Fruit fly (Drosophila melanogaster) whole organism, wandering third instar larva: ENCODE results near the gene CG42299.

Source experiments
- Dfd ChIP-seq: fragments of >200 bp; optimal IDR thresholded peaks from 2 replicates; lab custom pipeline; 2017; ENCODE audit warnings: missing biosample characterization, missing genetic modification characterization
- h ChIP-seq: fragments of 200-800 bp; sonication (Bioruptor generic); optimal IDR thresholded peaks from 3 replicates; lab custom pipeline; 2016; ENCODE audit warnings: missing biosample characterization, mild to moderate bottlenecking, missing genetic modification characterization
- pan ChIP-seq: fragments of >200 bp; optimal IDR thresholded peaks from 2 replicates; lab custom pipeline; 2017
- rgr ChIP-seq: fragments of 200-800 bp; sonication (Bioruptor generic); optimal IDR thresholded peaks from 3 replicates; lab custom pipeline; 2016; ENCODE audit warnings: missing biosample characterization, mild to moderate bottlenecking, missing genetic modification characterization
- sage ChIP-seq: fragments of 200-800 bp; sonication (Bioruptor generic); optimal IDR thresholded peaks from 2 replicates; lab custom pipeline; 2016; ENCODE audit warnings: missing biosample characterization, mild to moderate bottlenecking, missing genetic modification characterization

dm6 chrX:15529197-15529596 lies 46.3 kb downstream of the CG42299 start:
- TF ChIP-seq pan (no peak), rgr (GFP tag; lab: Kevin White, UChicago) (no peak), sage (no peak), Dfd (GFP tag; lab: Kevin White, UChicago) (no peak), h (GFP tag; lab: Kevin White, UChicago) (no peak)
